Worm (Caenorhabditis elegans): Measurements from ENCODE around the gene nhr-91.

Gene nhr-91

ce11 chrX:15309138-15309537 lies at the start of gene nhr-91:
nhr-91 (plus strand) TSS chrX:15309369.
- TF ChIP-seq mxl-2 (GFP tag; conservative IDR thresholded peaks at IDR 0.05) (no peak), unc-62 (GFP tag; optimal IDR thresholded peaks at IDR 0.05 in 1 of 2) (peak in 1 of 2 experiments; percentile 60), unc-62 (tag; optimal IDR thresholded peaks at IDR 0.05) (no peak), ceh-82 (tag; optimal IDR thresholded peaks at IDR 0.05) (no peak), ceh-20 (GFP tag; IDR thresholded peaks at IDR 0.05) (no peak), lsy-2 (tag; optimal IDR thresholded peaks at IDR 0.05) (no peak), nhr-25 (tag; optimal IDR thresholded peaks at IDR 0.05; ENCODE audit: borderline replicate concordance, insufficient read depth) (no peak), hif-1 (tag; optimal IDR thresholded peaks at IDR 0.05) (no peak), egl-43 (GFP tag; IDR thresholded peaks at IDR 0.05) (no peak)

- TF ChIP-seq aly-2 (tag; optimal IDR thresholded peaks at IDR 0.05) (no peak), set-16 (GFP tag; IDR thresholded peaks at IDR 0.05) (peak; percentile 71), ceh-44 (GFP tag; IDR thresholded peaks at IDR 0.05) (no peak), lin-29 (GFP tag; IDR thresholded peaks at IDR 0.05) (no peak), lir-3 (tag; optimal IDR thresholded peaks at IDR 0.05) (no peak), nhr-25 (tag; optimal IDR thresholded peaks at IDR 0.05; ENCODE audit: borderline replicate concordance, insufficient read depth) (peak; percentile 31)
Observed at ce11 chrX:15259947-15260687, 49.1 kb upstream of the nhr-91 start, which contains the start of gene F46F2.3. F46F2.3 (minus strand) TSS chrX:15260287.

ce11 chrX:15262423-15262822 lies 46.7 kb upstream of the nhr-91 start, which contains the start of gene F46F2.5:
F46F2.5 (plus strand) TSS chrX:15262723.
- TF ChIP-seq nhr-11 (tag; optimal IDR thresholded peaks at IDR 0.05): no peak
- TF ChIP-seq ztf-7 (tag; optimal IDR thresholded peaks at IDR 0.05): no peak
- TF ChIP-seq D1046.2 (GFP tag; IDR thresholded peaks at IDR 0.05): no peak
- TF ChIP-seq nhr-111 (GFP tag; optimal IDR thresholded peaks at IDR 0.05): no peak
- no peak for TF ChIP-seq R02D3.7 (tag; optimal IDR thresholded peaks at IDR 0.05)
- no peak for TF ChIP-seq nhr-28 (tag; optimal IDR thresholded peaks at IDR 0.05)

- TF ChIP-seq unc-62 (GFP tag; optimal IDR thresholded peaks at IDR 0.05 in 1 of 2) (peak in 1 of 2 experiments; percentile 91), unc-62 (tag; optimal IDR thresholded peaks at IDR 0.05) (no peak), lsy-2 (tag; optimal IDR thresholded peaks at IDR 0.05) (no peak)
Observed at ce11 chrX:15262875-15263274, 46.3 kb upstream of the nhr-91 start.

- TF ChIP-seq D1046.2 (GFP tag; IDR thresholded peaks at IDR 0.05): no peak
- no peak for TF ChIP-seq set-16 (GFP tag; IDR thresholded peaks at IDR 0.05)
- TF ChIP-seq daf-8 (GFP tag; IDR thresholded peaks at IDR 0.05): no peak
Observed at ce11 chrX:15264149-15264548, 45.0 kb upstream of the nhr-91 start.

ce11 chrX:15264593-15264992 lies 44.6 kb upstream of the nhr-91 start:
- peak; percentile 37 for TF ChIP-seq aha-1 (tag)
- no peak for TF ChIP-seq set-16 (GFP tag; IDR thresholded peaks at IDR 0.05)
- peak; percentile 26 for TF ChIP-seq hlh-30 (tag; optimal IDR thresholded peaks at IDR 0.05; ENCODE audit: insufficient read depth)
- TF ChIP-seq lsy-2 (tag; optimal IDR thresholded peaks at IDR 0.05): no peak

ce11 chrX:15268461-15268860 lies 40.7 kb upstream of the nhr-91 start:
- TF ChIP-seq arid-1 (GFP tag; conservative IDR thresholded peaks at IDR 0.05) (no peak), unc-62 (GFP tag; optimal IDR thresholded peaks at IDR 0.05 in 1 of 2) (peak in 1 of 2 experiments; percentile 96), unc-62 (tag; optimal IDR thresholded peaks at IDR 0.05) (no peak)

ce11 chrX:15270656-15271055 lies 38.5 kb upstream of the nhr-91 start:
- TF ChIP-seq php-3 (GFP tag; IDR thresholded peaks at IDR 0.05): no peak
- no peak for TF ChIP-seq saeg-2 (GFP tag; IDR thresholded peaks at IDR 0.05)
- peak; percentile 93 for TF ChIP-seq aha-1 (tag)
- TF ChIP-seq gei-8 (GFP tag; optimal IDR thresholded peaks at IDR 0.05): no peak

All from whole organism, L4 larva.